Worm (Caenorhabditis elegans): ENCODE measurements around the gene W08F4.5.

- TF ChIP-seq dao-5 (tag; optimal IDR thresholded peaks at IDR 0.05) (no peak), W03F9.2 (tag; optimal IDR thresholded peaks at IDR 0.05) (no peak), him-1 (tag; optimal IDR thresholded peaks at IDR 0.05) (no peak)
These were observed 11.5 kb upstream of the W08F4.5 start, which contains the start of the genes cdc-37 and W08F4.3 for ce11 chrII:580189-580643.

All from whole organism, L4/young adult.